Fruit fly (Drosophila melanogaster) S2 (cell line): ENCODE measurements around the gene Cdc14.

Source experiments
- CG8478 ChIP-seq: fragments of >200 bp; optimal IDR thresholded peaks from 2 replicates; lab custom pipeline; 2018
- CTCF ChIP-seq, 2 experiments: fragments of >200 bp; optimal IDR thresholded peaks; 2 replicates each; lab custom pipeline; 2018

The Cdc14 gene

dm6 chr2L:7810519-7810918 is at the start of gene Cdc14:
Cdc14 (minus strand) TSS chr2L:7810703.
- TF ChIP-seq CTCF (optimal IDR thresholded peaks at IDR 0.05; lab: Kevin White, UChicago) (peak in 1 of 2 experiments; percentile 1), CG8478 (lab: Kevin White, UChicago) (no peak)

dm6 chr2L:7856380-7857127 is 46.1 kb upstream of the Cdc14 start, which contains the start of gene lectin-28C:
lectin-28C (plus strand) TSS chr2L:7857077.
- TF ChIP-seq CTCF (optimal IDR thresholded peaks at IDR 0.05; lab: Kevin White, UChicago), result peak; percentile 93 to 94

dm6 chr2L:7855108-7855507 is 44.6 kb upstream of the Cdc14 start, which contains the start of gene CG14535:
CG14535 (minus strand) TSS chr2L:7855475.
- TF ChIP-seq CG8478 (lab: Kevin White, UChicago) (no peak), CTCF (optimal IDR thresholded peaks at IDR 0.05; lab: Kevin White, UChicago) (no peak)

dm6 chr2L:7851609-7852008 is 41.1 kb upstream of the Cdc14 start:
- TF ChIP-seq CG8478 (lab: Kevin White, UChicago) (no peak), CTCF (optimal IDR thresholded peaks at IDR 0.05; lab: Kevin White, UChicago) (no peak)

dm6 chr2L:7850406-7850805 is 39.9 kb upstream of the Cdc14 start:
- no peak for TF ChIP-seq CG8478 (lab: Kevin White, UChicago)
- no peak for TF ChIP-seq CTCF (optimal IDR thresholded peaks at IDR 0.05; lab: Kevin White, UChicago)

dm6 chr2L:7849472-7849871 is 39.0 kb upstream of the Cdc14 start:
- no peak for TF ChIP-seq CTCF (optimal IDR thresholded peaks at IDR 0.05; lab: Kevin White, UChicago)
- no peak for TF ChIP-seq CG8478 (lab: Kevin White, UChicago)

- TF ChIP-seq CG8478 (lab: Kevin White, UChicago), result no peak
- no peak for TF ChIP-seq CTCF (optimal IDR thresholded peaks at IDR 0.05; lab: Kevin White, UChicago)
Measured at dm6 chr2L:7841244-7841643, 30.7 kb upstream of the Cdc14 start.

dm6 chr2L:7840152-7840551 is 29.6 kb upstream of the Cdc14 start, which contains the start of gene CG14537:
CG14537 (plus strand) TSS chr2L:7840452.
- no peak for TF ChIP-seq CTCF (optimal IDR thresholded peaks at IDR 0.05; lab: Kevin White, UChicago)
- TF ChIP-seq CG8478 (lab: Kevin White, UChicago), result no peak

- TF ChIP-seq CG8478 (lab: Kevin White, UChicago) (no peak), CTCF (optimal IDR thresholded peaks at IDR 0.05; lab: Kevin White, UChicago) (no peak)
Measured at dm6 chr2L:7838024-7838423, 27.5 kb upstream of the Cdc14 start.

- TF ChIP-seq CTCF (optimal IDR thresholded peaks at IDR 0.05; lab: Kevin White, UChicago), result no peak
- no peak for TF ChIP-seq CG8478 (lab: Kevin White, UChicago)
Measured at dm6 chr2L:7833650-7834049, 23.1 kb upstream of the Cdc14 start.

- no peak for TF ChIP-seq CG8478 (lab: Kevin White, UChicago)
Measured at dm6 chr2L:7833238-7833637, 22.7 kb upstream of the Cdc14 start.

- no peak for TF ChIP-seq CTCF (optimal IDR thresholded peaks at IDR 0.05; lab: Kevin White, UChicago)
- TF ChIP-seq CG8478 (lab: Kevin White, UChicago), result no peak
Measured at dm6 chr2L:7828901-7829300, 18.4 kb upstream of the Cdc14 start.

dm6 chr2L:7828231-7828630 is 17.7 kb upstream of the Cdc14 start:
- TF ChIP-seq CG8478 (lab: Kevin White, UChicago) (no peak), CTCF (optimal IDR thresholded peaks at IDR 0.05; lab: Kevin White, UChicago) (peak; percentile 22 to 60)

- TF ChIP-seq CG8478 (lab: Kevin White, UChicago) (no peak), CTCF (optimal IDR thresholded peaks at IDR 0.05; lab: Kevin White, UChicago) (peak in 1 of 2 experiments; percentile 22)
Measured at dm6 chr2L:7827045-7828004, 16.8 kb upstream of the Cdc14 start, which contains the start of the genes Rack1 and mts. Rack1 (minus strand) TSS chr2L:7827315. mts (plus strand) TSS chr2L:7827650.
